Fruit fly (Drosophila melanogaster) whole organism, embryonic: ENCODE measurements around the gene jdp.

ENCODE experiments used
- Aef1 ChIP-seq: fragments of 200-800 bp; sonication (Bioruptor generic); IDR thresholded peaks from 3 replicates; pipeline ENCODE4 v1.3.6; 2022; ENCODE audit warnings: missing biosample characterization, missing genetic modification characterization
- B-H1 ChIP-seq: fragments of 200-800 bp; sonication (Bioruptor generic); IDR thresholded peaks from 3 replicates; pipeline ENCODE4 v1.3.6; 2022; ENCODE audit warnings: missing biosample characterization, missing genetic modification characterization
- BtbVII ChIP-seq: fragments of 200-800 bp; sonication (Bioruptor generic); optimal IDR thresholded peaks from 3 replicates; lab custom pipeline; 2017; ENCODE audit warnings: missing biosample characterization, mild to moderate bottlenecking, missing genetic modification characterization
- C15 ChIP-seq: fragments of 200-800 bp; sonication (Bioruptor generic); IDR thresholded peaks from 3 replicates; pipeline ENCODE4 v1.3.6; 2022; ENCODE audit warnings: missing biosample characterization, missing genetic modification characterization
- CG2875 ChIP-seq: fragments of 200-800 bp; sonication (Bioruptor generic); optimal IDR thresholded peaks from 2 replicates; lab custom pipeline; 2017; ENCODE audit warnings: missing biosample characterization, mild to moderate bottlenecking, missing genetic modification characterization, missing genetic modification reagents
- CG3838 ChIP-seq: fragments of 200-800 bp; sonication (Bioruptor generic); optimal IDR thresholded peaks from 3 replicates; lab custom pipeline; 2016; ENCODE audit warnings: missing biosample characterization, missing genetic modification characterization
- CG9817 ChIP-seq: fragments of 200-800 bp; sonication (Bioruptor generic); optimal IDR thresholded peaks from 2 replicates; lab custom pipeline; 2018; ENCODE audit warnings: missing biosample characterization, mild to moderate bottlenecking, missing genetic modification characterization, moderate library complexity
- lilli ChIP-seq: fragments of 200-800 bp; sonication (Bioruptor generic); optimal IDR thresholded peaks from 3 replicates; lab custom pipeline; 2016; ENCODE audit warnings: missing biosample characterization, missing genetic modification characterization

- no peak for TF ChIP-seq CG9817 (tag; lab: Kevin White, UChicago)
- no peak for TF ChIP-seq Aef1 (GFP tag; lab: Robert Waterston, UW)
- TF ChIP-seq CG3838 = no peak
- no peak for TF ChIP-seq BtbVII (GFP tag; lab: Kevin White, UChicago)
- no peak for TF ChIP-seq C15 (GFP tag; lab: Robert Waterston, UW)
- TF ChIP-seq lilli (GFP tag; lab: Kevin White, UChicago) = no peak
- TF ChIP-seq CG2875 (GFP tag; lab: Kevin White, UChicago) = no peak
- no peak for TF ChIP-seq B-H1 (GFP tag; lab: Robert Waterston, UW)
These were observed 18.1 kb upstream of the jdp start for dm6 chr3R:30544974-30545373.
